Fruit fly (Drosophila melanogaster): ENCODE measurements around the gene CG42752.
A peak's percentile ranks its signal among the peaks of the same experiment; 100 is the strongest.

Gene CG42752

dm6 chr2L:18694724-18695105, 45.2 kb downstream of the CG42752 start (continued):
- TF ChIP-seq CG31365 (tag; optimal IDR thresholded peaks at IDR 0.05) (no peak), CG15269 (tag; optimal IDR thresholded peaks at IDR 0.05) (peak; percentile 3), CG11723 (GFP tag; optimal IDR thresholded peaks at IDR 0.05) (no peak), CG6254 (GFP tag; optimal IDR thresholded peaks at IDR 0.05) (no peak), Gug (GFP tag; IDR thresholded peaks at IDR 0.05) (no peak), CG12104 (GFP tag; optimal IDR thresholded peaks at IDR 0.05) (no peak), Taf1 (GFP tag; IDR thresholded peaks at IDR 0.05) (0 out of 2 replicates have a peak, but pooled peaks have one; percentile 22), Med (GFP tag) (peak; percentile 88), da (GFP tag; optimal IDR thresholded peaks at IDR 0.05) (no peak), pum (GFP tag; optimal IDR thresholded peaks at IDR 0.05) (peak; percentile 21), Hr51 (GFP tag; optimal IDR thresholded peaks at IDR 0.05) (peak in 1 of 2 experiments; percentile 50), CG4360 (GFP tag; IDR thresholded peaks at IDR 0.05) (no peak), CG8765 (GFP tag; IDR thresholded peaks at IDR 0.05) (no peak), ab (GFP tag; optimal IDR thresholded peaks at IDR 0.05) (no peak), hb (GFP tag; IDR thresholded peaks at IDR 0.05; ENCODE audit: partially characterized antibody) (no peak), Fer1 (GFP tag; optimal IDR thresholded peaks at IDR 0.05) (no peak), CG15514 (GFP tag; optimal IDR thresholded peaks at IDR 0.05) (no peak), CG10274 (GFP tag; optimal IDR thresholded peaks at IDR 0.05) (no peak), trem (tag; optimal IDR thresholded peaks at IDR 0.05) (no peak), Eip74EF (GFP tag; optimal IDR thresholded peaks at IDR 0.05) (no peak), CG15073 (GFP tag; optimal IDR thresholded peaks at IDR 0.05) (no peak), CG18599 (GFP tag; optimal IDR thresholded peaks at IDR 0.05) (no peak), nmo (GFP tag; optimal IDR thresholded peaks at IDR 0.05) (no peak), CG17829 (tag; optimal IDR thresholded peaks at IDR 0.05) (no peak), CG6791 (GFP tag; IDR thresholded peaks at IDR 0.05; ENCODE audit: partially characterized antibody) (no peak), dimm (GFP tag; IDR thresholded peaks at IDR 0.05) (no peak), Meics (GFP tag; optimal IDR thresholded peaks at IDR 0.05) (no peak), dan (GFP tag; IDR thresholded peaks at IDR 0.05) (no peak), gt (GFP tag; IDR thresholded peaks at IDR 0.05) (no peak), CG6654 (GFP tag; optimal IDR thresholded peaks at IDR 0.05) (no peak), CG32767 (GFP tag; IDR thresholded peaks at IDR 0.05) (no peak), D19B (GFP tag; optimal IDR thresholded peaks at IDR 0.05) (no peak), pzg (GFP tag; optimal IDR thresholded peaks at IDR 0.05) (no peak), Oli (tag; optimal IDR thresholded peaks at IDR 0.05) (peak; percentile 31), ap (GFP tag; IDR thresholded peaks at IDR 0.05) (no peak), pfk (GFP tag; optimal IDR thresholded peaks at IDR 0.05) (no peak), Sin3A (optimal IDR thresholded peaks at IDR 0.05) (no peak), prd (optimal IDR thresholded peaks at IDR 0.05) (no peak), prd (GFP tag; IDR thresholded peaks at IDR 0.05) (peak; percentile 43; the same call in 1 of the 3 replicates), Dbx (GFP tag; IDR thresholded peaks at IDR 0.05) (no peak), zf30C (GFP tag; optimal IDR thresholded peaks at IDR 0.05) (peak; percentile 49), CG11696 (GFP tag; IDR thresholded peaks at IDR 0.05) (peak; percentile 27; the same call in 1 of the 2 replicates), Dref (GFP tag; IDR thresholded peaks at IDR 0.05) (no peak), hth (optimal IDR thresholded peaks at IDR 0.05) (no peak), Lhr (GFP tag; optimal IDR thresholded peaks at IDR 0.05) (no peak), maf-S (GFP tag; optimal IDR thresholded peaks at IDR 0.05) (no peak), Hmr (GFP tag; optimal IDR thresholded peaks at IDR 0.05) (peak; percentile 16), az2 (GFP tag; optimal IDR thresholded peaks at IDR 0.05) (peak; percentile 48), CG18764 (GFP tag; optimal IDR thresholded peaks at IDR 0.05) (no peak), CG31388 (GFP tag; optimal IDR thresholded peaks at IDR 0.05) (no peak), CG7987 (GFP tag; optimal IDR thresholded peaks at IDR 0.05) (no peak), Spps (tag; optimal IDR thresholded peaks at IDR 0.05) (no peak)

All from whole organism, embryonic.